Worm (Caenorhabditis elegans) whole organism, young adult: Measurements from ENCODE around the gene hsp-6.

ENCODE experiments used
- F33H1.4 ChIP-seq: fragments of 200-800 bp; sonication (Bioruptor generic); IDR thresholded peaks from 2 replicates; pipeline ENCODE4 v1.3.6; 2022; ENCODE audit warnings: missing genetic modification reagents, missing genetic modification characterization, missing compliant biosample characterization
- F39B2.1 ChIP-seq: fragments of 200-800 bp; sonication (Bioruptor generic); IDR thresholded peaks from 2 replicates; pipeline ENCODE4 v1.3.6; 2022; ENCODE audit warnings: missing genetic modification reagents, missing genetic modification characterization, missing compliant biosample characterization
- F55B11.4 ChIP-seq: sonication (generic microtip); optimal IDR thresholded peaks from 2 replicates; lab custom pipeline; 2016; ENCODE audit warnings: missing compliant biosample characterization, missing genetic modification characterization, borderline replicate concordance; ENCODE audit not compliant: insufficient read depth
- T26A5.8 ChIP-seq: sonication (generic microtip); optimal IDR thresholded peaks from 2 replicates; lab custom pipeline; 2016; ENCODE audit warnings: missing genetic modification characterization, missing compliant biosample characterization
- Y53F4B.3 ChIP-seq: fragments of 200-800 bp; sonication (Bioruptor generic); IDR thresholded peaks from 2 replicates; pipeline ENCODE4 v1.3.6; 2022; ENCODE audit warnings: missing genetic modification reagents, missing genetic modification characterization, missing compliant biosample characterization
- Y53G8AR.9 ChIP-seq: fragments of 200-800 bp; sonication (Bioruptor generic); conservative IDR thresholded peaks from 2 replicates; pipeline ENCODE4 v1.3.6; 2022; ENCODE audit warnings: missing genetic modification reagents, missing genetic modification characterization, missing compliant biosample characterization
- Y95B8A.8 ChIP-seq: fragments of 200-800 bp; sonication (Bioruptor generic); IDR thresholded peaks from 2 replicates; pipeline ENCODE4 v1.3.6; 2022; ENCODE audit warnings: missing genetic modification reagents, missing genetic modification characterization, missing compliant biosample characterization
- ama-1 ChIP-seq, 3 experiments: fragments of 150-350 bp in 1 of 3; sonication (generic microtip) in 2 of 3; optimal IDR thresholded peaks; 2 replicates each; lab custom pipeline; 2014 to 2018; ENCODE audit warnings: missing biosample characterization in 2 of 3, missing genetic modification characterization in 2 of 3, missing genetic modification reagents in 2 of 3
- aptf-3 ChIP-seq: fragments of 200-800 bp; sonication (Bioruptor generic); IDR thresholded peaks from 2 replicates; pipeline ENCODE4 v1.3.6; 2022; ENCODE audit warnings: missing genetic modification characterization, missing compliant biosample characterization
- attf-5 ChIP-seq: fragments of 200-800 bp; sonication (Bioruptor generic); optimal IDR thresholded peaks from 2 replicates; lab custom pipeline; 2018; ENCODE audit warnings: mild to moderate bottlenecking, missing genetic modification characterization, missing compliant biosample characterization
- bed-2 ChIP-seq: fragments of 200-800 bp; sonication (Bioruptor generic); IDR thresholded peaks from 2 replicates; pipeline ENCODE4 v1.3.6; 2022; ENCODE audit warnings: missing genetic modification reagents, missing genetic modification characterization, missing compliant biosample characterization
- cebp-1 ChIP-seq, 2 experiments: fragments of 200-800 bp in 1 of 2; sonication (Bioruptor generic) in 1 of 2; sonication (generic microtip) in 1 of 2; IDR thresholded peaks in 1 of 2; optimal IDR thresholded peaks in 1 of 2; 2 replicates each; pipeline versions ENCODE4 v1.3.6 to Lab custom; 2017 to 2022; ENCODE audit warnings: missing compliant biosample characterization in 2 of 2, missing genetic modification characterization in 2 of 2, mild to moderate bottlenecking in 1 of 2, missing genetic modification reagents in 1 of 2, moderate library complexity in 1 of 2
- ceh-100 ChIP-seq: fragments of 200-800 bp; sonication (Bioruptor generic); IDR thresholded peaks from 2 replicates; pipeline ENCODE4 v1.3.6; 2022; ENCODE audit warnings: missing genetic modification reagents, missing genetic modification characterization, missing compliant biosample characterization
- ceh-27 ChIP-seq: fragments of 200-800 bp; sonication (Bioruptor generic); optimal IDR thresholded peaks from 2 replicates; lab custom pipeline; 2018; ENCODE audit warnings: mild to moderate bottlenecking, missing genetic modification characterization, moderate library complexity, missing compliant biosample characterization
- ceh-40 ChIP-seq: fragments of 200-800 bp; sonication (Bioruptor generic); IDR thresholded peaks from 2 replicates; pipeline ENCODE4 v1.3.6; 2022; ENCODE audit warnings: missing genetic modification characterization, missing compliant biosample characterization
- ceh-79 ChIP-seq: sonication (generic microtip); optimal IDR thresholded peaks from 2 replicates; lab custom pipeline; 2017; ENCODE audit warnings: mild to moderate bottlenecking, missing genetic modification characterization, missing compliant biosample characterization
- chd-7 ChIP-seq: sonication (generic microtip); optimal IDR thresholded peaks from 2 replicates; lab custom pipeline; 2016; ENCODE audit warnings: mild to moderate bottlenecking, missing genetic modification characterization, moderate library complexity, missing compliant biosample characterization
- dox-1 ChIP-seq: fragments of 200-800 bp; sonication (Bioruptor generic); IDR thresholded peaks from 2 replicates; pipeline ENCODE4 v1.3.6; 2022; ENCODE audit warnings: missing genetic modification reagents, missing genetic modification characterization, missing compliant biosample characterization
- dpff-1 ChIP-seq: sonication (generic microtip); optimal IDR thresholded peaks from 2 replicates; lab custom pipeline; 2017; ENCODE audit warnings: mild to moderate bottlenecking, missing genetic modification characterization, missing compliant biosample characterization
- efl-1 ChIP-seq: fragments of 150-350 bp; optimal IDR thresholded peaks from 2 replicates; lab custom pipeline; 2014; ENCODE audit warnings: missing biosample characterization, missing genetic modification reagents, missing genetic modification characterization
- egl-18 ChIP-seq: fragments of 200-800 bp; sonication (Bioruptor generic); IDR thresholded peaks from 2 replicates; pipeline ENCODE4 v1.3.6; 2022; ENCODE audit warnings: missing genetic modification reagents, missing genetic modification characterization, missing compliant biosample characterization
- egrh-3 ChIP-seq: fragments of 200-800 bp; sonication (Bioruptor generic); IDR thresholded peaks from 2 replicates; pipeline ENCODE4 v1.3.6; 2022; ENCODE audit warnings: missing genetic modification reagents, missing genetic modification characterization, missing compliant biosample characterization
- ekl-4 ChIP-seq: fragments of 200-800 bp; sonication (Bioruptor generic); IDR thresholded peaks from 2 replicates; pipeline ENCODE4 v1.3.6; 2022; ENCODE audit warnings: missing genetic modification reagents, missing genetic modification characterization, missing compliant biosample characterization
- gei-17 ChIP-seq: fragments of 200-800 bp; sonication (Bioruptor generic); optimal IDR thresholded peaks from 2 replicates; lab custom pipeline; 2018; ENCODE audit warnings: mild to moderate bottlenecking, missing genetic modification characterization, missing compliant biosample characterization
- hlh-12 ChIP-seq: sonication (generic microtip); optimal IDR thresholded peaks from 2 replicates; lab custom pipeline; 2016; ENCODE audit warnings: missing genetic modification characterization, missing compliant biosample characterization
- hlh-26 ChIP-seq: fragments of 200-800 bp; sonication (Bioruptor generic); conservative IDR thresholded peaks from 2 replicates; pipeline ENCODE4 v1.3.6; 2022; ENCODE audit warnings: missing genetic modification reagents, missing genetic modification characterization, missing compliant biosample characterization
- hmg-20 ChIP-seq: fragments of 200-800 bp; sonication (Bioruptor generic); IDR thresholded peaks from 2 replicates; pipeline ENCODE4 v1.3.6; 2022; ENCODE audit warnings: missing genetic modification reagents, missing genetic modification characterization, missing compliant biosample characterization
- hrde-1 ChIP-seq: sonication (generic microtip); optimal IDR thresholded peaks from 2 replicates; lab custom pipeline; 2016; ENCODE audit warnings: missing genetic modification characterization, mild to moderate bottlenecking, missing compliant biosample characterization, moderate library complexity, missing genotype, missing genetic modification reagents, borderline replicate concordance
- hsf-1 ChIP-seq: fragments of 200-800 bp; sonication (Bioruptor generic); IDR thresholded peaks from 2 replicates; pipeline ENCODE4 v1.3.6; 2022; ENCODE audit warnings: missing genetic modification reagents, missing genetic modification characterization, missing compliant biosample characterization
- let-526 ChIP-seq: fragments of 200-800 bp; sonication (Bioruptor generic); IDR thresholded peaks from 2 replicates; pipeline ENCODE4 v1.3.6; 2022; ENCODE audit warnings: missing genetic modification reagents, missing genetic modification characterization, missing compliant biosample characterization
- let-607 ChIP-seq, 2 experiments: fragments of 200-800 bp in 1 of 2; sonication (Bioruptor generic) in 1 of 2; sonication (generic microtip) in 1 of 2; optimal IDR thresholded peaks; 2 replicates each; lab custom pipeline; 2016 to 2018; ENCODE audit warnings: mild to moderate bottlenecking in 2 of 2, missing compliant biosample characterization in 2 of 2, missing genetic modification characterization in 2 of 2, moderate library complexity in 2 of 2, missing genotype in 1 of 2
- lin-35 ChIP-seq, 3 experiments: fragments of 150-350 bp in 2 of 3; sonication (generic microtip) in 1 of 3; optimal IDR thresholded peaks; 2 replicates each; lab custom pipeline; 2014 to 2018; ENCODE audit warnings: missing biosample characterization in 3 of 3, missing genetic modification characterization in 3 of 3, missing genetic modification reagents in 3 of 3
- lin-40 ChIP-seq: sonication (generic microtip); optimal IDR thresholded peaks from 2 replicates; lab custom pipeline; 2016; ENCODE audit warnings: missing genetic modification characterization, mild to moderate bottlenecking, missing compliant biosample characterization, missing genotype, missing genetic modification reagents
- mes-4 ChIP-seq: sonication (generic microtip); optimal IDR thresholded peaks from 2 replicates; lab custom pipeline; 2016; ENCODE audit warnings: missing genotype, missing genetic modification characterization, missing compliant biosample characterization
- mxl-1 ChIP-seq: sonication (generic microtip); optimal IDR thresholded peaks from 2 replicates; lab custom pipeline; 2016; ENCODE audit warnings: missing genetic modification characterization, missing compliant biosample characterization
- nfya-2 ChIP-seq: fragments of 200-800 bp; sonication (Bioruptor generic); IDR thresholded peaks from 2 replicates; pipeline ENCODE4 v1.3.6; 2022; ENCODE audit warnings: missing genetic modification reagents, missing genetic modification characterization, missing compliant biosample characterization
- nhr-27 ChIP-seq: fragments of 200-800 bp; sonication (Bioruptor generic); optimal IDR thresholded peaks from 2 replicates; lab custom pipeline; 2018; ENCODE audit warnings: mild to moderate bottlenecking, missing genetic modification characterization, moderate library complexity, missing compliant biosample characterization
- nhr-80 ChIP-seq: sonication (generic microtip); optimal IDR thresholded peaks from 2 replicates; lab custom pipeline; 2016; ENCODE audit warnings: missing genetic modification characterization, missing compliant biosample characterization
- snpc-3.4 ChIP-seq: sonication (generic microtip); optimal IDR thresholded peaks from 2 replicates; lab custom pipeline; 2017; ENCODE audit warnings: missing genetic modification characterization, mild to moderate bottlenecking, missing compliant biosample characterization, antibody characterized with exemption, moderate library complexity, missing genotype, missing genetic modification reagents
- somi-1 ChIP-seq: fragments of 200-800 bp; sonication (Bioruptor generic); optimal IDR thresholded peaks from 2 replicates; lab custom pipeline; 2018; ENCODE audit warnings: mild to moderate bottlenecking, missing genetic modification characterization, missing compliant biosample characterization
- sptf-2 ChIP-seq: fragments of 200-800 bp; sonication (Bioruptor generic); optimal IDR thresholded peaks from 2 replicates; lab custom pipeline; 2018; ENCODE audit warnings: mild to moderate bottlenecking, missing genetic modification characterization, missing compliant biosample characterization
- tbx-9 ChIP-seq: sonication (generic microtip); optimal IDR thresholded peaks from 2 replicates; lab custom pipeline; 2016; ENCODE audit warnings: borderline replicate concordance, missing genetic modification characterization, inconsistent platforms, missing compliant biosample characterization
- xnd-1 ChIP-seq: sonication (generic microtip); optimal IDR thresholded peaks from 2 replicates; lab custom pipeline; 2016; ENCODE audit warnings: missing genotype, missing genetic modification reagents, missing genetic modification characterization, missing compliant biosample characterization
- ztf-22 ChIP-seq: fragments of 200-800 bp; sonication (Bioruptor generic); optimal IDR thresholded peaks from 2 replicates; lab custom pipeline; 2018; ENCODE audit warnings: mild to moderate bottlenecking, missing genetic modification characterization, moderate library complexity, missing compliant biosample characterization
- ztf-26 ChIP-seq: sonication (generic microtip); optimal IDR thresholded peaks from 2 replicates; lab custom pipeline; 2017; ENCODE audit warnings: missing genetic modification characterization, missing compliant biosample characterization
- ztf-3 ChIP-seq: fragments of 200-800 bp; sonication (Bioruptor generic); optimal IDR thresholded peaks from 2 replicates; lab custom pipeline; 2018; ENCODE audit warnings: mild to moderate bottlenecking, missing genetic modification characterization, missing compliant biosample characterization

Gene hsp-6

ce11 chrV:4826710-4827380 is at the start of gene hsp-6, which contains the start of gene C37H5.5 (continued):
- peak; percentile 56 for TF ChIP-seq somi-1
- TF ChIP-seq aptf-3 (GFP tag; lab: Robert Waterston, UW), result no peak
- TF ChIP-seq gei-17 (GFP tag; lab: Kevin White, UChicago), result no peak
- TF ChIP-seq T26A5.8, result no peak
- TF ChIP-seq ztf-3 (GFP tag; lab: Kevin White, UChicago), result no peak
- no peak for TF ChIP-seq ama-1 (optimal IDR thresholded peaks at IDR 0.05; lab: Kevin White, UChicago)
- TF ChIP-seq ama-1 (GFP tag; optimal IDR thresholded peaks at IDR 0.05; lab: Kevin White, UChicago), result no peak
- no peak for TF ChIP-seq bed-2 (GFP tag; lab: Robert Waterston, UW)
- peak in 1 of 3 experiments; percentile 42 for TF ChIP-seq lin-35 (GFP tag; optimal IDR thresholded peaks at IDR 0.05; lab: Kevin White, UChicago)
- no peak for TF ChIP-seq dpff-1
- peak; percentile 49 for TF ChIP-seq nhr-80 (tag; lab: Kevin White, UChicago)
- TF ChIP-seq hsf-1 (GFP tag; lab: Robert Waterston, UW), result peak; percentile 91
- TF ChIP-seq mes-4 (tag; lab: Kevin White, UChicago), result no peak
- TF ChIP-seq egrh-3 (GFP tag; lab: Robert Waterston, UW), result peak; percentile 26; the same call in 1 of the 2 replicates
- TF ChIP-seq F55B11.4 (tag; lab: Kevin White, UChicago), result no peak
- no peak for TF ChIP-seq hlh-26
- TF ChIP-seq let-526 (GFP tag; lab: Robert Waterston, UW), result 0 out of 2 replicates have a peak, but pooled peaks have one; percentile 52
- peak; percentile 96 for TF ChIP-seq F33H1.4 (GFP tag; lab: Robert Waterston, UW)
- no peak for TF ChIP-seq F39B2.1 (GFP tag; lab: Robert Waterston, UW)
- no peak for TF ChIP-seq hmg-20
- TF ChIP-seq egl-18, result no peak
- peak; percentile 84 for TF ChIP-seq dox-1
- TF ChIP-seq Y95B8A.8 (GFP tag; lab: Robert Waterston, UW), result no peak
- TF ChIP-seq mxl-1 (tag; lab: Kevin White, UChicago), result no peak
- peak; percentile 75 for TF ChIP-seq attf-5 (GFP tag; lab: Kevin White, UChicago)
- no peak for TF ChIP-seq sptf-2
- no peak for TF ChIP-seq ztf-22
- peak; percentile 52 for TF ChIP-seq xnd-1 (tag; lab: Kevin White, UChicago)
- no peak for TF ChIP-seq chd-7 (tag; lab: Kevin White, UChicago)
- TF ChIP-seq nhr-27 (tag; lab: Kevin White, UChicago), result no peak
- TF ChIP-seq Y53F4B.3 (GFP tag; lab: Robert Waterston, UW), result no peak
- TF ChIP-seq hrde-1, result no peak
- TF ChIP-seq ceh-40, result no peak
- 0 out of 2 replicates have a peak, but pooled peaks have one; percentile 42 for TF ChIP-seq ekl-4 (GFP tag; lab: Robert Waterston, UW)
- TF ChIP-seq ztf-26 (tag; lab: Kevin White, UChicago), result peak; percentile 38
- TF ChIP-seq let-607 (tag; optimal IDR thresholded peaks at IDR 0.05; lab: Kevin White, UChicago), result peak in 1 of 2 experiments; percentile 32
- peak; percentile 45 for TF ChIP-seq efl-1 (GFP tag; lab: Kevin White, UChicago)
- peak; percentile 46; the same call in 1 of the 2 replicates for TF ChIP-seq cebp-1 (GFP tag; IDR thresholded peaks at IDR 0.05; lab: Robert Waterston, UW)
- peak; percentile 82 for TF ChIP-seq cebp-1 (tag; optimal IDR thresholded peaks at IDR 0.05; lab: Kevin White, UChicago)
- TF ChIP-seq ceh-100 (GFP tag; lab: Robert Waterston, UW), result peak; percentile 79
- TF ChIP-seq hlh-12 (tag; lab: Kevin White, UChicago), result no peak
- TF ChIP-seq ceh-79, result no peak
- peak; percentile 59 for TF ChIP-seq snpc-3.4 (tag; lab: Kevin White, UChicago)
- peak; percentile 82 for TF ChIP-seq Y53G8AR.9 (GFP tag; lab: Robert Waterston, UW)
- TF ChIP-seq lin-40 (tag; lab: Kevin White, UChicago), result peak; percentile 69
- TF ChIP-seq tbx-9 (tag; lab: Kevin White, UChicago), result no peak
- TF ChIP-seq nfya-2 (GFP tag; lab: Robert Waterston, UW), result no peak
- peak; percentile 73 for TF ChIP-seq ceh-27 (GFP tag; lab: Kevin White, UChicago)
